Fruit fly (Drosophila melanogaster): ENCODE measurements around the gene promL.

Gene promL

dm6 chr3L:3106908-3107821 lies 20.4 kb downstream of the promL start, which contains the start of gene Cht7 (continued):
- TF ChIP-seq CG13287 (GFP tag; IDR thresholded peaks at IDR 0.05; ENCODE audit: partially characterized antibody) (no peak), Dek (tag; optimal IDR thresholded peaks at IDR 0.05) (peak; percentile 88), CG2875 (GFP tag; optimal IDR thresholded peaks at IDR 0.05) (peak; percentile 75), eve (GFP tag; optimal IDR thresholded peaks at IDR 0.05) (peak in 1 of 2 experiments; percentile 93), CG16813 (GFP tag; IDR thresholded peaks at IDR 0.05; ENCODE audit: partially characterized antibody) (no peak), CG12299 (tag; optimal IDR thresholded peaks at IDR 0.05) (peak; percentile 84), CG1832 (GFP tag; optimal IDR thresholded peaks at IDR 0.05) (no peak), CG17829 (tag; optimal IDR thresholded peaks at IDR 0.05) (peak; percentile 87), CG7786 (GFP tag; optimal IDR thresholded peaks at IDR 0.05) (peak; percentile 63), GATAe (GFP tag; conservative IDR thresholded peaks at IDR 0.05) (no peak), tgo (GFP tag; IDR thresholded peaks at IDR 0.05) (peak; percentile 89), Hmx (GFP tag; optimal IDR thresholded peaks at IDR 0.05) (peak; percentile 47), CG2120 (GFP tag; optimal IDR thresholded peaks at IDR 0.05) (peak; percentile 84), Kr (GFP tag; optimal IDR thresholded peaks at IDR 0.05) (no peak), jigr1 (GFP tag; IDR thresholded peaks at IDR 0.05) (peak; percentile 77; the same call in 2 of the 3 replicates), Hr3 (GFP tag; optimal IDR thresholded peaks at IDR 0.05) (peak; percentile 80), CG11093 (GFP tag; IDR thresholded peaks at IDR 0.05) (peak; percentile 78; the same call in 2 of the 3 replicates), CG18476 (GFP tag; optimal IDR thresholded peaks at IDR 0.05) (peak; percentile 76), tin (GFP tag; optimal IDR thresholded peaks at IDR 0.05) (peak; percentile 75), CG15696 (tag; optimal IDR thresholded peaks at IDR 0.05) (peak; percentile 37), CG30020 (tag; optimal IDR thresholded peaks at IDR 0.05) (peak; percentile 55), gcm2 (GFP tag; optimal IDR thresholded peaks at IDR 0.05) (peak; percentile 79), CG10431 (GFP tag; optimal IDR thresholded peaks at IDR 0.05) (peak; percentile 69), so (GFP tag; IDR thresholded peaks at IDR 0.05) (peak; percentile 89), E2f1 (GFP tag; IDR thresholded peaks at IDR 0.05) (peak; percentile 81), Blimp-1 (GFP tag; optimal IDR thresholded peaks at IDR 0.05) (peak; percentile 77), ftz-f1 (GFP tag; optimal IDR thresholded peaks at IDR 0.05) (peak; percentile 8), CG12391 (tag; optimal IDR thresholded peaks at IDR 0.05) (peak; percentile 90), ranshi (GFP tag; IDR thresholded peaks at IDR 0.05) (peak; percentile 71; the same call in 1 of the 2 replicates), CG30431 (GFP tag; optimal IDR thresholded peaks at IDR 0.05) (peak; percentile 68), CG10147 (GFP tag; optimal IDR thresholded peaks at IDR 0.05) (peak; percentile 82), row (GFP tag; IDR thresholded peaks at IDR 0.05) (peak; percentile 93), crc (GFP tag; optimal IDR thresholded peaks at IDR 0.05) (peak; percentile 45), klu (GFP tag; IDR thresholded peaks at IDR 0.05) (peak; percentile 79; the same call in 1 of the 2 replicates), seq (GFP tag; IDR thresholded peaks at IDR 0.05) (peak; percentile 90), CG32532 (GFP tag; IDR thresholded peaks at IDR 0.05) (peak; percentile 88), Eip74EF (GFP tag; optimal IDR thresholded peaks at IDR 0.05) (peak in 1 of 2 experiments; percentile 89), run (tag; optimal IDR thresholded peaks at IDR 0.05) (peak; percentile 83), yki (optimal IDR thresholded peaks at IDR 0.05) (no peak), Ets97D (GFP tag; optimal IDR thresholded peaks at IDR 0.05) (peak; percentile 45), CG17328 (GFP tag; IDR thresholded peaks at IDR 0.05) (peak; percentile 63; the same call in 1 of the 2 replicates), danr (GFP tag; IDR thresholded peaks at IDR 0.05) (no peak; the same call in 1 of the 2 replicates), trem (tag; optimal IDR thresholded peaks at IDR 0.05) (peak; percentile 50), br (optimal IDR thresholded peaks at IDR 0.05) (no peak), Dref (GFP tag; IDR thresholded peaks at IDR 0.05) (no peak), Sry-δ (GFP tag; optimal IDR thresholded peaks at IDR 0.05) (no peak), croc (GFP tag; conservative IDR thresholded peaks at IDR 0.05) (peak; percentile 76), Xbp1 (GFP tag; optimal IDR thresholded peaks at IDR 0.05) (peak; percentile 86), Atf-2 (GFP tag; optimal IDR thresholded peaks at IDR 0.05) (peak; percentile 66)
